Worm (Caenorhabditis elegans) whole organism, L4 larva: Measurements from ENCODE around the gene pbo-5.
A peak's percentile ranks its signal among the peaks of the same experiment; 100 is the strongest.

Source experiments
- D1046.2 ChIP-seq: fragments of 200-800 bp; sonication (Bioruptor generic); IDR thresholded peaks from 2 replicates; pipeline ENCODE4 v1.3.6; 2022; ENCODE audit warnings: missing genetic modification characterization, missing compliant biosample characterization
- F44E2.7 ChIP-seq: fragments of 200-800 bp; sonication (Bioruptor generic); IDR thresholded peaks from 2 replicates; pipeline ENCODE4 v2.1.2; 2022; ENCODE audit warnings: missing genetic modification characterization, missing compliant biosample characterization
- ZK546.5 ChIP-seq, 2 experiments: sonication (generic microtip); optimal IDR thresholded peaks; 2 replicates each; lab custom pipeline; 2017; ENCODE audit warnings: missing biosample characterization in 2 of 2, missing genetic modification characterization in 2 of 2
- arid-1 ChIP-seq: fragments of 200-800 bp; sonication (Bioruptor generic); conservative IDR thresholded peaks from 2 replicates; pipeline ENCODE4 v1.3.6; 2022; ENCODE audit warnings: missing genetic modification reagents, missing genetic modification characterization, missing compliant biosample characterization
- ctbp-1 ChIP-seq: fragments of 200-800 bp; sonication (Bioruptor generic); IDR thresholded peaks from 2 replicates; pipeline ENCODE4 v1.3.6; 2022; ENCODE audit warnings: missing genetic modification reagents, missing genetic modification characterization, missing compliant biosample characterization
- daf-12 ChIP-seq: fragments of 150-350 bp; optimal IDR thresholded peaks from 2 replicates; lab custom pipeline; 2014; ENCODE audit warnings: missing biosample characterization, missing genetic modification reagents, missing genetic modification characterization
- daf-16 ChIP-seq, 3 experiments: sonication (generic microtip); optimal IDR thresholded peaks; 2 replicates each; lab custom pipeline; 2016 to 2017; ENCODE audit warnings: missing genetic modification characterization in 3 of 3, missing genetic modification reagents in 3 of 3, mild to moderate bottlenecking in 2 of 3, missing compliant biosample characterization in 2 of 3, missing biosample characterization in 1 of 3, moderate library complexity in 1 of 3
- daf-8 ChIP-seq: fragments of 200-800 bp; sonication (Bioruptor generic); IDR thresholded peaks from 2 replicates; pipeline ENCODE4 v1.3.6; 2022; ENCODE audit warnings: missing genetic modification characterization, missing compliant biosample characterization
- dmd-6 ChIP-seq: fragments of 200-800 bp; sonication (Bioruptor generic); IDR thresholded peaks from 2 replicates; pipeline ENCODE4 v1.3.6; 2022; ENCODE audit warnings: missing genetic modification reagents, missing genetic modification characterization, missing compliant biosample characterization
- dpl-1 ChIP-seq: fragments of 150-350 bp; optimal IDR thresholded peaks from 2 replicates; lab custom pipeline; 2014; ENCODE audit warnings: missing biosample characterization, missing genetic modification reagents, missing genetic modification characterization
- duxl-1 ChIP-seq: sonication (generic microtip); optimal IDR thresholded peaks from 2 replicates; lab custom pipeline; 2016; ENCODE audit warnings: mild to moderate bottlenecking, missing genetic modification characterization, moderate library complexity, missing compliant biosample characterization; ENCODE audit not compliant: poor library complexity
- dve-1 ChIP-seq: sonication (generic microtip); optimal IDR thresholded peaks from 2 replicates; lab custom pipeline; 2017; ENCODE audit warnings: antibody characterized with exemption, mild to moderate bottlenecking, missing genetic modification characterization, missing compliant biosample characterization; ENCODE audit not compliant: insufficient read depth
- fos-1 ChIP-seq: fragments of 150-350 bp; optimal IDR thresholded peaks from 2 replicates; lab custom pipeline; 2014; ENCODE audit warnings: missing biosample characterization, missing genetic modification characterization
- hif-1 ChIP-seq, 2 experiments: sonication (generic microtip); optimal IDR thresholded peaks; 2 replicates each; lab custom pipeline; 2016 to 2017; ENCODE audit warnings: missing compliant biosample characterization in 2 of 2, missing genetic modification characterization in 2 of 2, missing genetic modification reagents in 2 of 2, missing genotype in 2 of 2, mild to moderate bottlenecking in 1 of 2
- hlh-11 ChIP-seq: fragments of 200-800 bp; sonication (Bioruptor generic); optimal IDR thresholded peaks from 2 replicates; lab custom pipeline; 2018; ENCODE audit warnings: mild to moderate bottlenecking, missing genetic modification characterization, missing compliant biosample characterization
- hlh-30 ChIP-seq: sonication (generic microtip); optimal IDR thresholded peaks from 2 replicates; lab custom pipeline; 2017; ENCODE audit warnings: antibody characterized with exemption, mild to moderate bottlenecking, missing genetic modification characterization, missing compliant biosample characterization; ENCODE audit not compliant: insufficient read depth
- hmg-1.1 ChIP-seq: fragments of 200-800 bp; sonication (Bioruptor generic); IDR thresholded peaks from 2 replicates; pipeline ENCODE4 v1.3.6; 2022; ENCODE audit warnings: missing genetic modification reagents, missing genetic modification characterization, missing compliant biosample characterization
- jun-1 ChIP-seq: fragments of 150-350 bp; optimal IDR thresholded peaks from 2 replicates; lab custom pipeline; 2014; ENCODE audit warnings: missing biosample characterization, missing genetic modification reagents, missing genetic modification characterization
- lin-1 ChIP-seq: fragments of 200-800 bp; sonication (Bioruptor generic); IDR thresholded peaks from 2 replicates; pipeline ENCODE4 v1.3.6; 2022; ENCODE audit warnings: missing genetic modification reagents, missing genetic modification characterization, missing compliant biosample characterization
- lin-38 ChIP-seq: fragments of 200-800 bp; sonication (Bioruptor generic); IDR thresholded peaks from 2 replicates; pipeline ENCODE4 v1.3.6; 2022; ENCODE audit warnings: missing genetic modification reagents, missing genetic modification characterization, missing compliant biosample characterization
- madf-9 ChIP-seq: fragments of 200-800 bp; sonication (Bioruptor generic); conservative IDR thresholded peaks from 2 replicates; pipeline ENCODE4 v1.3.6; 2022; ENCODE audit warnings: missing genetic modification reagents, missing genetic modification characterization, missing compliant biosample characterization
- mdl-1 ChIP-seq, 2 experiments: fragments of 150-350 bp in 1 of 2; sonication (generic microtip) in 1 of 2; optimal IDR thresholded peaks; 2 replicates each; lab custom pipeline; 2014 to 2017; ENCODE audit warnings: missing biosample characterization in 2 of 2, missing genetic modification characterization in 2 of 2
- mdt-29 ChIP-seq: fragments of 200-800 bp; sonication (Bioruptor generic); IDR thresholded peaks from 2 replicates; pipeline ENCODE4 v1.3.6; 2022; ENCODE audit warnings: missing genetic modification reagents, missing genetic modification characterization, missing compliant biosample characterization
- mxl-2 ChIP-seq: fragments of 200-800 bp; sonication (Bioruptor generic); conservative IDR thresholded peaks from 2 replicates; pipeline ENCODE4 v1.3.6; 2022; ENCODE audit warnings: missing genetic modification reagents, missing genetic modification characterization, missing compliant biosample characterization
- nhr-11 ChIP-seq: fragments of 150-350 bp; optimal IDR thresholded peaks from 2 replicates; lab custom pipeline; 2014; ENCODE audit warnings: missing biosample characterization, missing genetic modification characterization
- nhr-237 ChIP-seq: sonication (generic microtip); optimal IDR thresholded peaks from 2 replicates; lab custom pipeline; 2017; ENCODE audit warnings: missing biosample characterization, missing genetic modification characterization
- nhr-28 ChIP-seq: fragments of 150-350 bp; optimal IDR thresholded peaks from 2 replicates; lab custom pipeline; 2014; ENCODE audit warnings: missing biosample characterization, missing genetic modification characterization
- nhr-41 ChIP-seq: fragments of 200-800 bp; sonication (Bioruptor generic); IDR thresholded peaks from 2 replicates; pipeline ENCODE4 v1.3.6; 2022; ENCODE audit warnings: missing genetic modification reagents, missing genetic modification characterization, missing compliant biosample characterization
- nhr-48 ChIP-seq: sonication (generic microtip); optimal IDR thresholded peaks from 2 replicates; lab custom pipeline; 2016; ENCODE audit warnings: mild to moderate bottlenecking, missing genetic modification characterization, missing compliant biosample characterization
- nhr-77 ChIP-seq: fragments of 150-350 bp; optimal IDR thresholded peaks from 2 replicates; lab custom pipeline; 2014; ENCODE audit warnings: missing biosample characterization, missing genetic modification characterization
- pha-4 ChIP-seq, 2 experiments: fragments of 150-350 bp in 1 of 2; fragments of 200-800 bp in 1 of 2; sonication (Bioruptor generic) in 1 of 2; IDR thresholded peaks in 1 of 2; optimal IDR thresholded peaks in 1 of 2; 2 replicates each; pipeline versions ENCODE4 v1.3.6 to Lab custom; 2014 to 2022; ENCODE audit warnings: missing genetic modification characterization in 2 of 2, missing genetic modification reagents in 2 of 2, missing biosample characterization in 1 of 2, missing compliant biosample characterization in 1 of 2
- pqm-1 ChIP-seq: sonication (generic microtip); optimal IDR thresholded peaks from 2 replicates; lab custom pipeline; 2017; ENCODE audit warnings: missing biosample characterization, missing genetic modification characterization
- set-16 ChIP-seq: fragments of 200-800 bp; sonication (Bioruptor generic); IDR thresholded peaks from 2 replicates; pipeline ENCODE4 v1.3.6; 2022; ENCODE audit warnings: missing genetic modification reagents, missing genetic modification characterization, missing compliant biosample characterization
- snpc-1.2 ChIP-seq: fragments of 200-800 bp; sonication (Bioruptor generic); IDR thresholded peaks from 2 replicates; pipeline ENCODE4 v1.3.6; 2022; ENCODE audit warnings: missing genetic modification reagents, missing genetic modification characterization, missing compliant biosample characterization
- spr-1 ChIP-seq: sonication (generic microtip); optimal IDR thresholded peaks from 2 replicates; lab custom pipeline; 2016; ENCODE audit warnings: mild to moderate bottlenecking, missing genetic modification characterization, missing compliant biosample characterization
- tra-1 ChIP-seq: fragments of 200-800 bp; sonication (Bioruptor generic); IDR thresholded peaks from 2 replicates; pipeline ENCODE4 v1.3.6; 2022; ENCODE audit warnings: missing genetic modification reagents, missing genetic modification characterization, missing compliant biosample characterization
- unc-130 ChIP-seq: sonication (generic microtip); optimal IDR thresholded peaks from 2 replicates; lab custom pipeline; 2016; ENCODE audit warnings: missing genetic modification reagents, missing genetic modification characterization, missing compliant biosample characterization
- unc-39 ChIP-seq: sonication (generic microtip); optimal IDR thresholded peaks from 2 replicates; lab custom pipeline; 2017; ENCODE audit warnings: missing biosample characterization, missing genetic modification characterization
- unc-62 ChIP-seq, 3 experiments: fragments of 150-350 bp in 1 of 3; sonication (generic microtip); optimal IDR thresholded peaks in 2 of 3; peaks in 1 of 3; 1 replicate in 1 of 3; 2 replicates in 2 of 3; lab custom pipeline; 2014 to 2017; ENCODE audit warnings: missing biosample characterization in 3 of 3, missing genetic modification characterization in 3 of 3, missing genetic modification reagents in 3 of 3, missing genotype in 1 of 3
- zfp-2 ChIP-seq: sonication (generic microtip); optimal IDR thresholded peaks from 2 replicates; lab custom pipeline; 2016; ENCODE audit warnings: mild to moderate bottlenecking, missing genetic modification characterization, missing compliant biosample characterization
- ztf-11 ChIP-seq: fragments of 150-350 bp; optimal IDR thresholded peaks from 2 replicates; lab custom pipeline; 2014; ENCODE audit warnings: missing biosample characterization, missing genetic modification characterization

pbo-5 gene

DNA sequence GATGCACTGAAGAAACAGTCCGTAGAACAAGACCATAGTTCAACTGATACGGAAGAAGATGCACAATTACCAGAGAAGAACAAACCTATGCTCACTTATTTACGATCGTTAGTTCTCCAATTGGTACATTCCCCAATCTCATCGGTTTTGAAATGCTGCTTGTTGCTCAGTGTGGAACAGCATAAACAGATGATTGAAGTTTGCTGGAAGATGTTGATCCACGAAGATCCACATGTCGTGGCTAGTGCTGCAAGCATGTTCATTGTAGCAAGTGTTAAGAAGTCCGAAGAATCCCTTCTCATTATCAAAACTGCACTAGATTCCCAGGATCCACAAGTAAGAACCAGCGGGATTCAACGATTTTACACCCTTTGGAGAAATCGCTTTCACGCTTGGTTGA lies 23.4 kb upstream of the pbo-5 start:
- TF ChIP-seq tra-1 (GFP tag; lab: Robert Waterston, UW) (no peak), unc-62 (GFP tag; optimal IDR thresholded peaks at IDR 0.05 in 1 of 2; lab: Kevin White, UChicago) (peak in 1 of 2 experiments; percentile 94), unc-62 (tag; optimal IDR thresholded peaks at IDR 0.05; lab: Kevin White, UChicago) (no peak)

DNA sequence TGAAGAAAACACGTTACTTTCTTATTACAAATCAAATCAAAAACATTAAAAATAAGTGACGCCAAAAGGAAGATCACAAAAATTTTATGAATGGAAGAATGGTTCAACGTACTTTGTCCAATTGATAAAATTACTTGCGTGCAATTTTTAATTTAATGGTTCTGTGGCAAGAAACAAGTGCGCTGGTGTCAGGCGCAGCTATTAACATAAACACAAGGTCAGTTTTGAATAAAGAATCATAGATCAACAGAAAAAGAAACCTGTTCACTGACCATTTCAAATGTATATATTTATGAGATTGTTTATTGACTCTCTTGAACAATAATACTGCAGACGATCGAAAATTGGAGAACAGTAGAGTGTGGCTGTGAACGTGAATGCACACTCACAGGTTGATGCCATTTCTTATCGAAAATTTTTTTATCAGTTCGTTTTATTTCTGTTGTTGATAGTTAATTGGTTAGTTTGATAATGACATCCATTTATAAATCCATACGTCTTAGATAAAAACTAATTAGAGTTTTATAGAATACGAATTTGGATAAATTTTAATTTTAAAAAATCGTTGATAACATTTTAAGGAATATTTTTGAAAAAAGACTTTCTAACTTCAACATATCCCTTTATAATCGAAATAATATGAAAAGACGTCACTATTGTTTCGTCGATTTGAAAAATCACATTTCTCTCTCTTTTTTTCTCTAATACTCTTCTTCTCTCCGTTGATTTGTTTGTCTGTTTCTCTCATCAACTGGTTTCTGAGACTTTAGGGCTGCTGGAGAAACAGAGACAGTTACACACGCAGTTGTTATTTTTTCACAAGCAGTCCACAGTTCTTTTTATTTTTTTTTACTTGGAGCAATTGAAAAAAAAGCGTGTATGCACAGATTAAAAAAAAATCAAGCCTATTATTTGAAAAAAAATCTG lies 11.9 kb upstream of the pbo-5 start, which contains the start of gene amx-3:
TSS of gene amx-3 (minus strand) at position 548 of the 927 bp plus-strand sequence.
- TF ChIP-seq dve-1 (peak; percentile 56), D1046.2 (GFP tag; lab: Robert Waterston, UW) (no peak), unc-130 (GFP tag; lab: Kevin White, UChicago) (no peak), unc-39 (no peak), pqm-1 (tag; lab: Kevin White, UChicago) (peak; percentile 80), F44E2.7 (GFP tag; lab: Robert Waterston, UW) (no peak), ctbp-1 (GFP tag; lab: Robert Waterston, UW) (no peak), snpc-1.2 (GFP tag; lab: Robert Waterston, UW) (no peak), zfp-2 (tag; lab: Kevin White, UChicago) (no peak), spr-1 (no peak), nhr-41 (no peak), hif-1 (tag; optimal IDR thresholded peaks at IDR 0.05; lab: Kevin White, UChicago) (peak in 1 of 2 experiments; percentile 69), arid-1 (GFP tag; lab: Robert Waterston, UW) (no peak), mdl-1 (tag; optimal IDR thresholded peaks at IDR 0.05; lab: Kevin White, UChicago) (peak in 1 of 2 experiments; percentile 16), unc-62 (GFP tag; optimal IDR thresholded peaks at IDR 0.05 in 1 of 2; lab: Kevin White, UChicago) (no peak), unc-62 (tag; optimal IDR thresholded peaks at IDR 0.05; lab: Kevin White, UChicago) (no peak), daf-8 (GFP tag; lab: Robert Waterston, UW) (no peak), ztf-11 (tag; lab: Kevin White, UChicago) (no peak), mdt-29 (GFP tag; lab: Robert Waterston, UW) (no peak), nhr-77 (peak; percentile 44), nhr-28 (tag; lab: Kevin White, UChicago) (peak; percentile 12), pha-4 (GFP tag; IDR thresholded peaks at IDR 0.05; lab: Robert Waterston, UW) (no peak), pha-4 (tag; optimal IDR thresholded peaks at IDR 0.05; lab: Kevin White, UChicago) (no peak), hlh-30 (tag; lab: Kevin White, UChicago) (peak; percentile 31), daf-16 (GFP tag; optimal IDR thresholded peaks at IDR 0.05; lab: Kevin White, UChicago) (peak in 1 of 2 experiments; percentile 16), daf-16 (tag; optimal IDR thresholded peaks at IDR 0.05; lab: Kevin White, UChicago) (peak; percentile 94), nhr-237 (tag; lab: Kevin White, UChicago) (no peak), dpl-1 (GFP tag; lab: Kevin White, UChicago) (no peak), daf-12 (no peak), madf-9 (GFP tag; lab: Robert Waterston, UW) (no peak), mxl-2 (GFP tag; lab: Robert Waterston, UW) (no peak), dmd-6 (GFP tag; lab: Robert Waterston, UW) (peak; percentile 35; the same call in 1 of the 2 replicates), ZK546.5 (tag; optimal IDR thresholded peaks at IDR 0.05; lab: Kevin White, UChicago) (no peak), jun-1 (tag; lab: Kevin White, UChicago) (no peak), hmg-1.1 (GFP tag; lab: Robert Waterston, UW) (no peak), hlh-11 (tag; lab: Kevin White, UChicago) (peak; percentile 25), nhr-11 (tag; lab: Kevin White, UChicago) (no peak), set-16 (no peak), duxl-1 (tag; lab: Kevin White, UChicago) (no peak), lin-1 (no peak), nhr-48 (tag; lab: Kevin White, UChicago) (peak; percentile 23), lin-38 (no peak), fos-1 (tag; lab: Kevin White, UChicago) (no peak)
